Worm (Caenorhabditis elegans) whole organism, L1 larva: ENCODE data around the gene pen-2.

Experiments used
- C04F5.9 ChIP-seq: sonication (generic microtip); optimal IDR thresholded peaks from 2 replicates; lab custom pipeline; 2016; ENCODE audit warnings: missing genetic modification characterization, missing compliant biosample characterization
- C16A3.4 ChIP-seq: fragments of 150-350 bp; optimal IDR thresholded peaks from 2 replicates; lab custom pipeline; 2014; ENCODE audit warnings: missing biosample characterization, missing genetic modification characterization
- C34B4.2 ChIP-seq: sonication (generic microtip); optimal IDR thresholded peaks from 2 replicates; lab custom pipeline; 2017; ENCODE audit warnings: mild to moderate bottlenecking, missing genetic modification characterization, missing compliant biosample characterization
- aha-1 ChIP-seq: fragments of 150-350 bp; optimal IDR thresholded peaks from 2 replicates; lab custom pipeline; 2014; ENCODE audit warnings: missing biosample characterization, missing genetic modification characterization
- aly-2 ChIP-seq: fragments of 150-350 bp; optimal IDR thresholded peaks from 2 replicates; lab custom pipeline; 2014; ENCODE audit warnings: missing biosample characterization, missing genetic modification characterization
- ceh-90 ChIP-seq: sonication (generic microtip); optimal IDR thresholded peaks from 2 replicates; lab custom pipeline; 2016; ENCODE audit warnings: missing genetic modification characterization, missing compliant biosample characterization
- dpl-1 ChIP-seq, 3 experiments: fragments of 150-350 bp in 2 of 3; sonication (generic microtip) in 1 of 3; optimal IDR thresholded peaks; 2 replicates each; lab custom pipeline; 2014 to 2017; ENCODE audit warnings: missing biosample characterization in 3 of 3, missing genetic modification characterization in 3 of 3, missing genetic modification reagents in 3 of 3
- efl-1 ChIP-seq, 4 experiments: fragments of 150-350 bp; optimal IDR thresholded peaks in 3 of 4; peaks in 1 of 4; 1 replicate in 1 of 4; 2 replicates in 3 of 4; lab custom pipeline; 2014; ENCODE audit warnings: missing biosample characterization in 2 of 4, missing genetic modification characterization in 2 of 4, missing genetic modification reagents in 2 of 4
- efl-3 ChIP-seq: fragments of 200-800 bp; sonication (Bioruptor generic); optimal IDR thresholded peaks from 2 replicates; lab custom pipeline; 2018; ENCODE audit warnings: mild to moderate bottlenecking, missing genetic modification characterization, missing compliant biosample characterization
- egl-13 ChIP-seq: sonication (generic microtip); optimal IDR thresholded peaks from 2 replicates; lab custom pipeline; 2016; ENCODE audit warnings: missing genotype, missing genetic modification reagents, missing genetic modification characterization, missing compliant biosample characterization
- elt-2 ChIP-seq: sonication (generic microtip); optimal IDR thresholded peaks from 2 replicates; lab custom pipeline; 2016; ENCODE audit warnings: missing genetic modification characterization, mild to moderate bottlenecking, inconsistent platforms, missing compliant biosample characterization, missing genetic modification reagents
- elt-3 ChIP-seq, 6 experiments: fragments of 150-350 bp in 1 of 6; sonication (generic microtip); optimal IDR thresholded peaks; 2 replicates each; lab custom pipeline; 2017 to 2018; ENCODE audit warnings: missing biosample characterization in 6 of 6, missing genetic modification characterization in 6 of 6, inconsistent platforms in 1 of 6
- ets-5 ChIP-seq: fragments of 200-800 bp; sonication (Bioruptor generic); IDR thresholded peaks from 2 replicates; pipeline ENCODE4 v1.3.6; 2022; ENCODE audit warnings: missing genetic modification characterization, missing compliant biosample characterization
- fkh-8 ChIP-seq: sonication (generic microtip); optimal IDR thresholded peaks from 2 replicates; lab custom pipeline; 2016; ENCODE audit warnings: mild to moderate bottlenecking, missing genetic modification characterization, missing compliant biosample characterization
- grh-1 ChIP-seq: fragments of 200-800 bp; sonication (Bioruptor generic); IDR thresholded peaks from 2 replicates; pipeline ENCODE4 v1.3.6; 2022; ENCODE audit warnings: missing genetic modification reagents, missing genetic modification characterization, missing compliant biosample characterization
- hlh-4 ChIP-seq: sonication (generic microtip); optimal IDR thresholded peaks from 2 replicates; lab custom pipeline; 2016; ENCODE audit warnings: mild to moderate bottlenecking, missing genetic modification characterization, missing compliant biosample characterization
- isw-1 ChIP-seq: fragments of 200-800 bp; sonication (Bioruptor generic); IDR thresholded peaks from 2 replicates; pipeline ENCODE4 v1.3.6; 2022; ENCODE audit warnings: missing genetic modification characterization, missing compliant biosample characterization
- jun-1 ChIP-seq: fragments of 150-350 bp; optimal IDR thresholded peaks from 2 replicates; lab custom pipeline; 2014; ENCODE audit warnings: missing biosample characterization, missing genetic modification reagents, missing genetic modification characterization
- lin-14 ChIP-seq: fragments of 200-800 bp; sonication (Bioruptor generic); optimal IDR thresholded peaks from 2 replicates; lab custom pipeline; 2018; ENCODE audit warnings: mild to moderate bottlenecking, missing genetic modification characterization, moderate library complexity, missing compliant biosample characterization
- lin-15B ChIP-seq: fragments of 150-350 bp; sonication (generic microtip); optimal IDR thresholded peaks from 3 replicates; lab custom pipeline; 2014; ENCODE audit warnings: missing biosample characterization, missing genetic modification characterization
- lin-35 ChIP-seq, 2 experiments: fragments of 150-350 bp; optimal IDR thresholded peaks; 2 replicates each; lab custom pipeline; 2014; ENCODE audit warnings: missing biosample characterization in 2 of 2, missing genetic modification characterization in 2 of 2, missing genetic modification reagents in 2 of 2
- mab-9 ChIP-seq: fragments of 200-800 bp; sonication (Bioruptor generic); IDR thresholded peaks from 2 replicates; pipeline ENCODE4 v1.3.6; 2022; ENCODE audit warnings: missing genetic modification reagents, missing genetic modification characterization, missing compliant biosample characterization
- mef-2 ChIP-seq: fragments of 150-350 bp; optimal IDR thresholded peaks from 2 replicates; lab custom pipeline; 2014; ENCODE audit warnings: missing biosample characterization, missing genetic modification characterization
- nhr-19 ChIP-seq: fragments of 200-800 bp; sonication (Bioruptor generic); conservative IDR thresholded peaks from 2 replicates; pipeline ENCODE4 v1.3.6; 2022; ENCODE audit warnings: missing genetic modification characterization, missing compliant biosample characterization
- nhr-20 ChIP-seq: sonication (generic microtip); optimal IDR thresholded peaks from 2 replicates; lab custom pipeline; 2016; ENCODE audit warnings: mild to moderate bottlenecking, missing genetic modification characterization, missing compliant biosample characterization
- nhr-47 ChIP-seq: sonication (generic microtip); optimal IDR thresholded peaks from 2 replicates; lab custom pipeline; 2016; ENCODE audit warnings: mild to moderate bottlenecking, missing genetic modification characterization, moderate library complexity, missing compliant biosample characterization
- nhr-76 ChIP-seq: sonication (generic microtip); optimal IDR thresholded peaks from 2 replicates; lab custom pipeline; 2017; ENCODE audit warnings: missing biosample characterization, missing genetic modification characterization
- nhr-84 ChIP-seq: sonication (generic microtip); optimal IDR thresholded peaks from 2 replicates; lab custom pipeline; 2017; ENCODE audit warnings: missing biosample characterization, missing genetic modification characterization
- nhr-85 ChIP-seq: sonication (generic microtip); peaks from one replicate; lab custom pipeline; 2016; ENCODE audit warnings: missing genetic modification characterization, inconsistent platforms, missing compliant biosample characterization
- pag-3 ChIP-seq: sonication (generic microtip); optimal IDR thresholded peaks from 2 replicates; lab custom pipeline; 2017; ENCODE audit warnings: missing genetic modification characterization, mild to moderate bottlenecking, missing compliant biosample characterization, antibody characterized with exemption, borderline replicate concordance; ENCODE audit not compliant: insufficient read depth
- rnt-1 ChIP-seq: sonication (generic microtip); optimal IDR thresholded peaks from 2 replicates; lab custom pipeline; 2016; ENCODE audit warnings: mild to moderate bottlenecking, missing genetic modification characterization, moderate library complexity, missing compliant biosample characterization
- snpc-4 ChIP-seq: fragments of 150-350 bp; optimal IDR thresholded peaks from 2 replicates; lab custom pipeline; 2014; ENCODE audit warnings: missing biosample characterization, missing genetic modification characterization
- sox-4 ChIP-seq: sonication (generic microtip); optimal IDR thresholded peaks from 2 replicates; lab custom pipeline; 2016; ENCODE audit warnings: missing genetic modification characterization, missing compliant biosample characterization
- sup-37 ChIP-seq: fragments of 200-800 bp; sonication (Bioruptor generic); optimal IDR thresholded peaks from 2 replicates; lab custom pipeline; 2018; ENCODE audit warnings: mild to moderate bottlenecking, missing genetic modification characterization, missing compliant biosample characterization
- swsn-7 ChIP-seq: sonication (generic microtip); optimal IDR thresholded peaks from 2 replicates; lab custom pipeline; 2016; ENCODE audit warnings: missing genetic modification characterization, missing compliant biosample characterization
- unc-130 ChIP-seq: fragments of 150-350 bp; optimal IDR thresholded peaks from 2 replicates; lab custom pipeline; 2017; ENCODE audit warnings: missing biosample characterization, missing genetic modification characterization, inconsistent platforms
- unc-62 ChIP-seq: fragments of 150-350 bp; optimal IDR thresholded peaks from 2 replicates; lab custom pipeline; 2014; ENCODE audit warnings: missing biosample characterization, missing genetic modification reagents, missing genetic modification characterization
- vab-15 ChIP-seq: sonication (generic microtip); optimal IDR thresholded peaks from 2 replicates; lab custom pipeline; 2017; ENCODE audit warnings: missing genotype, mild to moderate bottlenecking, missing genetic modification characterization, missing compliant biosample characterization
- zip-4 ChIP-seq: fragments of 200-800 bp; sonication (Bioruptor generic); optimal IDR thresholded peaks from 2 replicates; lab custom pipeline; 2018; ENCODE audit warnings: mild to moderate bottlenecking, missing genetic modification characterization, moderate library complexity, missing compliant biosample characterization
- ztf-4 ChIP-seq: fragments of 150-350 bp; optimal IDR thresholded peaks from 2 replicates; lab custom pipeline; 2014; ENCODE audit warnings: missing biosample characterization, missing genetic modification characterization

The pen-2 gene

ce11 chrIII:11317164-11317620 is 25.9 kb upstream of the pen-2 start, which contains the start of gene mcm-10 (continued):
- peak; percentile 87 to 90 (median 90) for TF ChIP-seq dpl-1 (GFP tag; optimal IDR thresholded peaks at IDR 0.05; lab: Kevin White, UChicago)
- peak; percentile 36 for TF ChIP-seq lin-15B (tag; lab: Kevin White, UChicago)
- peak; percentile 87 for TF ChIP-seq nhr-20 (tag; lab: Kevin White, UChicago)
- TF ChIP-seq snpc-4: peak; percentile 77
- peak; percentile 50; the same call in 1 of the 2 replicates for TF ChIP-seq mab-9 (GFP tag; lab: Robert Waterston, UW)
- no peak for TF ChIP-seq ztf-4 (tag; lab: Kevin White, UChicago)
- peak; percentile 65 for TF ChIP-seq C16A3.4
- peak; percentile 89 to 94 for TF ChIP-seq lin-35 (GFP tag; optimal IDR thresholded peaks at IDR 0.05; lab: Kevin White, UChicago)
- TF ChIP-seq nhr-47 (tag; lab: Kevin White, UChicago): peak; percentile 95
- TF ChIP-seq zip-4 (GFP tag; lab: Kevin White, UChicago): no peak
- TF ChIP-seq aly-2 (tag; lab: Kevin White, UChicago): peak; percentile 75
- no peak for TF ChIP-seq lin-14
- peak; percentile 80 for TF ChIP-seq isw-1
- TF ChIP-seq fkh-8 (tag; lab: Kevin White, UChicago): peak; percentile 91
- TF ChIP-seq nhr-85: peak; percentile 95
- no peak for TF ChIP-seq nhr-76 (tag; lab: Kevin White, UChicago)
- peak; percentile 87 for TF ChIP-seq C04F5.9 (tag; lab: Kevin White, UChicago)
- peak; percentile 86 for TF ChIP-seq egl-13 (tag; lab: Kevin White, UChicago)
- TF ChIP-seq rnt-1 (tag; lab: Kevin White, UChicago): no peak
- TF ChIP-seq unc-62 (GFP tag; lab: Kevin White, UChicago): no peak
- TF ChIP-seq unc-130 (tag; lab: Kevin White, UChicago): peak; percentile 41
- TF ChIP-seq efl-1 (optimal IDR thresholded peaks at IDR 0.05; lab: Kevin White, UChicago): peak; percentile 89 to 93
- peak; percentile 89 to 98 for TF ChIP-seq efl-1 (GFP tag; optimal IDR thresholded peaks at IDR 0.05 in 1 of 2; lab: Kevin White, UChicago)
- TF ChIP-seq mef-2 (tag; lab: Kevin White, UChicago): no peak
- no peak for TF ChIP-seq pag-3 (tag; lab: Kevin White, UChicago)
- TF ChIP-seq C34B4.2: no peak
- peak; percentile 72 for TF ChIP-seq ceh-90 (tag; lab: Kevin White, UChicago)
- peak; percentile 79 for TF ChIP-seq vab-15 (tag; lab: Kevin White, UChicago)
- peak; percentile 53 for TF ChIP-seq hlh-4 (tag; lab: Kevin White, UChicago)
- peak in 1 of 6 experiments; percentile 46 for TF ChIP-seq elt-3 (tag; optimal IDR thresholded peaks at IDR 0.05; lab: Kevin White, UChicago)
- TF ChIP-seq nhr-19 (GFP tag; lab: Robert Waterston, UW): peak; percentile 71
- TF ChIP-seq sox-4: peak; percentile 91
- TF ChIP-seq swsn-7 (tag; lab: Kevin White, UChicago): peak; percentile 84
- peak; percentile 55 for TF ChIP-seq jun-1 (tag; lab: Kevin White, UChicago)
- no peak for TF ChIP-seq aha-1 (tag; lab: Kevin White, UChicago)
- peak; percentile 65 for TF ChIP-seq elt-2
- TF ChIP-seq efl-3 (GFP tag; lab: Kevin White, UChicago): peak; percentile 33

ce11 chrIII:11318131-11318530 is 25.0 kb upstream of the pen-2 start, which contains the start of gene teg-1:
TSS of gene teg-1 (minus strand) at chrIII:11318231.
- no peak for TF ChIP-seq efl-1 (optimal IDR thresholded peaks at IDR 0.05; lab: Kevin White, UChicago)
- peak in 1 of 2 experiments; percentile 62 for TF ChIP-seq efl-1 (GFP tag; optimal IDR thresholded peaks at IDR 0.05 in 1 of 2; lab: Kevin White, UChicago)
- no peak for TF ChIP-seq C04F5.9 (tag; lab: Kevin White, UChicago)

ce11 chrIII:11324093-11324492 is 19.0 kb upstream of the pen-2 start:
- TF ChIP-seq grh-1 (GFP tag; lab: Robert Waterston, UW) (0 out of 2 replicates have a peak, but pooled peaks have one; percentile 7), C16A3.4 (no peak), nhr-85 (peak; percentile 12), nhr-84 (tag; lab: Kevin White, UChicago) (no peak), efl-1 (optimal IDR thresholded peaks at IDR 0.05; lab: Kevin White, UChicago) (no peak), efl-1 (GFP tag; optimal IDR thresholded peaks at IDR 0.05 in 1 of 2; lab: Kevin White, UChicago) (peak in 1 of 2 experiments; percentile 64), sup-37 (GFP tag; lab: Kevin White, UChicago) (no peak), ets-5 (GFP tag; lab: Robert Waterston, UW) (no peak), mab-9 (GFP tag; lab: Robert Waterston, UW) (0 out of 2 replicates have a peak, but pooled peaks have one; percentile 18)
- TF ChIP-seq, all 84 proteins: peak for 4
